Worm (Caenorhabditis elegans): Measurements from ENCODE around the gene tre-3.

ce11 chrV:11736896-11737295, 21.2 kb upstream of the tre-3 start, which contains the start of gene spe-42:
- TF ChIP-seq ama-1 (optimal IDR thresholded peaks at IDR 0.05): no peak
- TF ChIP-seq elt-3 (tag; optimal IDR thresholded peaks at IDR 0.05): no peak
- no peak for TF ChIP-seq nhr-11 (tag; optimal IDR thresholded peaks at IDR 0.05)
- TF ChIP-seq daf-12 (tag; optimal IDR thresholded peaks at IDR 0.05): no peak
